Fruit fly (Drosophila melanogaster) whole organism: ENCODE data around the gene puc.

Source experiments
- Dll ChIP-seq: fragments of >200 bp; optimal IDR thresholded peaks from 2 replicates; lab custom pipeline; 2017
- pan ChIP-seq: fragments of >200 bp; optimal IDR thresholded peaks from 2 replicates; lab custom pipeline; 2017

DNA sequence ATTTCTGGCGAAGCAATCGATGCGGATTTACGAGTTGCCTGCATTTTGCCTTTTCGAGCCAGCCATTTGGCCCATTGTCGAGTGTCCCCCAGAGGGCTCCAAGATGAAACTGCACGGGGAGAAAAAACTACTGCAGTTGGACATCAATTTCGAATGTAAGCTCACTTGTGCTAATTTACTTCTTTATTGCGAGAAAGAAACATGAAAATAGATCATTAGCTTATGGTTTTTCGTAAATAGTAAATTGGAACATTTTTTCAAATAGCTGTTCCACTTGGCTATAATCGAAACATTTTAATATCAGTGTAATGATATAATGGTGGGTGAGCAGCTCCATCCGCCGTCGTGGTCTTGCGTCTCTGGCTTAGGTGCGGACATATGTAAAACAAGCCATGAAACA, 27.3 kb downstream of the puc start:
- TF ChIP-seq Dll = no peak
- TF ChIP-seq pan (lab: Kevin White, UChicago) = no peak
